Worm (Caenorhabditis elegans) whole organism, L1 larva: ENCODE data around the gene F56D6.19.

Source experiments
- Y116A8C.19 ChIP-seq: sonication (generic microtip); optimal IDR thresholded peaks from 2 replicates; lab custom pipeline; 2016; ENCODE audit warnings: missing compliant biosample characterization, missing genetic modification characterization, borderline replicate concordance
- blmp-1 ChIP-seq: fragments of 150-350 bp; optimal IDR thresholded peaks from 2 replicates; lab custom pipeline; 2014; ENCODE audit warnings: missing biosample characterization, missing genetic modification characterization
- ceh-8 ChIP-seq: fragments of 200-800 bp; sonication (Bioruptor generic); optimal IDR thresholded peaks from 2 replicates; lab custom pipeline; 2018; ENCODE audit warnings: mild to moderate bottlenecking, missing genetic modification characterization, moderate library complexity, missing compliant biosample characterization
- ceh-82 ChIP-seq, 3 experiments: fragments of 150-350 bp in 1 of 3; sonication (generic microtip) in 2 of 3; optimal IDR thresholded peaks; 2 replicates each; lab custom pipeline; 2014 to 2017; ENCODE audit warnings: missing biosample characterization in 3 of 3, missing genetic modification characterization in 3 of 3
- dpl-1 ChIP-seq, 3 experiments: fragments of 150-350 bp in 2 of 3; sonication (generic microtip) in 1 of 3; optimal IDR thresholded peaks; 2 replicates each; lab custom pipeline; 2014 to 2017; ENCODE audit warnings: missing biosample characterization in 3 of 3, missing genetic modification characterization in 3 of 3, missing genetic modification reagents in 3 of 3
- efl-1 ChIP-seq, 4 experiments: fragments of 150-350 bp; optimal IDR thresholded peaks in 3 of 4; peaks in 1 of 4; 1 replicate in 1 of 4; 2 replicates in 3 of 4; lab custom pipeline; 2014; ENCODE audit warnings: missing biosample characterization in 2 of 4, missing genetic modification characterization in 2 of 4, missing genetic modification reagents in 2 of 4
- egl-13 ChIP-seq: sonication (generic microtip); optimal IDR thresholded peaks from 2 replicates; lab custom pipeline; 2016; ENCODE audit warnings: missing genotype, missing genetic modification reagents, missing genetic modification characterization, missing compliant biosample characterization
- elt-2 ChIP-seq: sonication (generic microtip); optimal IDR thresholded peaks from 2 replicates; lab custom pipeline; 2016; ENCODE audit warnings: missing genetic modification characterization, mild to moderate bottlenecking, inconsistent platforms, missing compliant biosample characterization, missing genetic modification reagents
- elt-3 ChIP-seq, 6 experiments: fragments of 150-350 bp in 1 of 6; sonication (generic microtip); optimal IDR thresholded peaks; 2 replicates each; lab custom pipeline; 2017 to 2018; ENCODE audit warnings: missing biosample characterization in 6 of 6, missing genetic modification characterization in 6 of 6, inconsistent platforms in 1 of 6
- fkh-10 ChIP-seq: sonication (generic microtip); optimal IDR thresholded peaks from 2 replicates; lab custom pipeline; 2017; ENCODE audit warnings: missing biosample characterization, missing genetic modification reagents, missing genetic modification characterization
- fkh-4 ChIP-seq: sonication (generic microtip); optimal IDR thresholded peaks from 2 replicates; lab custom pipeline; 2016; ENCODE audit warnings: missing compliant biosample characterization, missing genetic modification characterization, borderline replicate concordance
- fkh-8 ChIP-seq: sonication (generic microtip); optimal IDR thresholded peaks from 2 replicates; lab custom pipeline; 2016; ENCODE audit warnings: mild to moderate bottlenecking, missing genetic modification characterization, missing compliant biosample characterization
- fos-1 ChIP-seq: fragments of 150-350 bp; optimal IDR thresholded peaks from 2 replicates; lab custom pipeline; 2014; ENCODE audit warnings: missing biosample characterization, missing genetic modification characterization
- hpl-2 ChIP-seq: fragments of 150-350 bp; optimal IDR thresholded peaks from 2 replicates; lab custom pipeline; 2014; ENCODE audit warnings: missing biosample characterization, missing genetic modification reagents, missing genetic modification characterization
- lin-14 ChIP-seq: fragments of 200-800 bp; sonication (Bioruptor generic); optimal IDR thresholded peaks from 2 replicates; lab custom pipeline; 2018; ENCODE audit warnings: mild to moderate bottlenecking, missing genetic modification characterization, moderate library complexity, missing compliant biosample characterization
- lin-15B ChIP-seq: fragments of 150-350 bp; sonication (generic microtip); optimal IDR thresholded peaks from 3 replicates; lab custom pipeline; 2014; ENCODE audit warnings: missing biosample characterization, missing genetic modification characterization
- lin-35 ChIP-seq, 2 experiments: fragments of 150-350 bp; optimal IDR thresholded peaks; 2 replicates each; lab custom pipeline; 2014; ENCODE audit warnings: missing biosample characterization in 2 of 2, missing genetic modification characterization in 2 of 2, missing genetic modification reagents in 2 of 2
- lir-3 ChIP-seq: sonication (generic microtip); optimal IDR thresholded peaks from 2 replicates; lab custom pipeline; 2016; ENCODE audit warnings: mild to moderate bottlenecking, missing genetic modification characterization, moderate library complexity, missing compliant biosample characterization; ENCODE audit not compliant: poor library complexity
- lsy-2 ChIP-seq, 2 experiments: fragments of 150-350 bp; optimal IDR thresholded peaks; 2 replicates each; lab custom pipeline; 2014; ENCODE audit warnings: missing biosample characterization in 2 of 2, missing genetic modification characterization in 2 of 2
- mef-2 ChIP-seq: fragments of 150-350 bp; optimal IDR thresholded peaks from 2 replicates; lab custom pipeline; 2014; ENCODE audit warnings: missing biosample characterization, missing genetic modification characterization
- mep-1 ChIP-seq: fragments of 150-350 bp; optimal IDR thresholded peaks from 2 replicates; lab custom pipeline; 2014; ENCODE audit warnings: missing biosample characterization, missing genetic modification characterization
- nhr-12 ChIP-seq: sonication (generic microtip); optimal IDR thresholded peaks from 2 replicates; lab custom pipeline; 2017; ENCODE audit warnings: missing biosample characterization, missing genetic modification characterization
- nhr-20 ChIP-seq: sonication (generic microtip); optimal IDR thresholded peaks from 2 replicates; lab custom pipeline; 2016; ENCODE audit warnings: mild to moderate bottlenecking, missing genetic modification characterization, missing compliant biosample characterization
- nhr-237 ChIP-seq: fragments of 150-350 bp; optimal IDR thresholded peaks from 2 replicates; lab custom pipeline; 2014; ENCODE audit warnings: missing biosample characterization, missing genetic modification characterization
- nhr-47 ChIP-seq: sonication (generic microtip); optimal IDR thresholded peaks from 2 replicates; lab custom pipeline; 2016; ENCODE audit warnings: mild to moderate bottlenecking, missing genetic modification characterization, moderate library complexity, missing compliant biosample characterization
- nhr-71 ChIP-seq: sonication (generic microtip); optimal IDR thresholded peaks from 2 replicates; lab custom pipeline; 2016; ENCODE audit warnings: mild to moderate bottlenecking, missing genetic modification characterization, moderate library complexity, missing compliant biosample characterization
- nhr-84 ChIP-seq: sonication (generic microtip); optimal IDR thresholded peaks from 2 replicates; lab custom pipeline; 2017; ENCODE audit warnings: missing biosample characterization, missing genetic modification characterization
- nhr-85 ChIP-seq: sonication (generic microtip); peaks from one replicate; lab custom pipeline; 2016; ENCODE audit warnings: missing genetic modification characterization, inconsistent platforms, missing compliant biosample characterization
- skn-1 ChIP-seq: fragments of 150-350 bp; optimal IDR thresholded peaks from 2 replicates; lab custom pipeline; 2014; ENCODE audit warnings: missing biosample characterization, missing genetic modification characterization
- snpc-4 ChIP-seq: fragments of 150-350 bp; optimal IDR thresholded peaks from 2 replicates; lab custom pipeline; 2014; ENCODE audit warnings: missing biosample characterization, missing genetic modification characterization
- snu-23 ChIP-seq: sonication (generic microtip); optimal IDR thresholded peaks from 2 replicates; lab custom pipeline; 2016; ENCODE audit warnings: missing genetic modification characterization, missing compliant biosample characterization
- sup-37 ChIP-seq: fragments of 200-800 bp; sonication (Bioruptor generic); optimal IDR thresholded peaks from 2 replicates; lab custom pipeline; 2018; ENCODE audit warnings: mild to moderate bottlenecking, missing genetic modification characterization, missing compliant biosample characterization
- tbx-2 ChIP-seq: sonication (generic microtip); optimal IDR thresholded peaks from 2 replicates; lab custom pipeline; 2016; ENCODE audit warnings: missing genetic modification characterization, missing compliant biosample characterization
- unc-30 ChIP-seq: sonication (generic microtip); optimal IDR thresholded peaks from 2 replicates; lab custom pipeline; 2017; ENCODE audit warnings: missing biosample characterization, missing genetic modification characterization
- unc-62 ChIP-seq: fragments of 150-350 bp; optimal IDR thresholded peaks from 2 replicates; lab custom pipeline; 2014; ENCODE audit warnings: missing biosample characterization, missing genetic modification reagents, missing genetic modification characterization
- vab-15 ChIP-seq: sonication (generic microtip); optimal IDR thresholded peaks from 2 replicates; lab custom pipeline; 2017; ENCODE audit warnings: missing genotype, mild to moderate bottlenecking, missing genetic modification characterization, missing compliant biosample characterization
- xbp-1 ChIP-seq: sonication (generic microtip); optimal IDR thresholded peaks from 2 replicates; lab custom pipeline; 2016; ENCODE audit warnings: missing genetic modification characterization, missing compliant biosample characterization
- ztf-11 ChIP-seq, 2 experiments: sonication (generic microtip); optimal IDR thresholded peaks; 2 replicates each; lab custom pipeline; 2016 to 2017; ENCODE audit warnings: missing genetic modification characterization in 2 of 2, missing biosample characterization in 1 of 2, missing compliant biosample characterization in 1 of 2

F56D6.19 gene

ce11 chrIV:3914462-3914861 lies at the start of gene F56D6.19:
Gene F56D6.19 (plus strand): TSS chrIV:3914762.
- TF ChIP-seq dpl-1 (GFP tag; optimal IDR thresholded peaks at IDR 0.05; lab: Kevin White, UChicago) (no peak), lir-3 (tag; lab: Kevin White, UChicago) (no peak), lin-14 (GFP tag; lab: Kevin White, UChicago) (no peak), xbp-1 (tag; lab: Kevin White, UChicago) (no peak), efl-1 (optimal IDR thresholded peaks at IDR 0.05; lab: Kevin White, UChicago) (no peak), efl-1 (GFP tag; optimal IDR thresholded peaks at IDR 0.05 in 1 of 2; lab: Kevin White, UChicago) (peak in 1 of 2 experiments; percentile 64), nhr-12 (no peak)
- TF ChIP-seq, all 84 proteins: peak for 1

- TF ChIP-seq mef-2 (tag; lab: Kevin White, UChicago) (no peak), nhr-85 (peak; percentile 12)
Measured at ce11 chrIV:3864944-3865343, 49.6 kb upstream of the F56D6.19 start, which contains the start of gene aat-8. Gene aat-8 (minus strand): TSS chrIV:3865044.

- TF ChIP-seq skn-1 (tag; lab: Kevin White, UChicago) (no peak), nhr-71 (tag; lab: Kevin White, UChicago) (peak; percentile 18), nhr-237 (tag; lab: Kevin White, UChicago) (no peak), mep-1 (tag; lab: Kevin White, UChicago) (no peak), hpl-2 (no peak), Y116A8C.19 (tag; lab: Kevin White, UChicago) (no peak), fkh-8 (tag; lab: Kevin White, UChicago) (no peak), snu-23 (peak; percentile 30), nhr-20 (tag; lab: Kevin White, UChicago) (peak; percentile 19), xbp-1 (tag; lab: Kevin White, UChicago) (no peak), fkh-10 (GFP tag; lab: Kevin White, UChicago) (no peak), ceh-82 (tag; optimal IDR thresholded peaks at IDR 0.05; lab: Kevin White, UChicago) (no peak), elt-2 (tag; lab: Kevin White, UChicago) (peak; percentile 21), lin-35 (GFP tag; optimal IDR thresholded peaks at IDR 0.05; lab: Kevin White, UChicago) (peak in 1 of 2 experiments; percentile 50), fos-1 (tag; lab: Kevin White, UChicago) (no peak), elt-3 (tag; optimal IDR thresholded peaks at IDR 0.05; lab: Kevin White, UChicago) (peak in 1 of 6 experiments; percentile 55), vab-15 (tag; lab: Kevin White, UChicago) (no peak), mef-2 (tag; lab: Kevin White, UChicago) (no peak), unc-30 (no peak), nhr-85 (peak; percentile 80), efl-1 (optimal IDR thresholded peaks at IDR 0.05; lab: Kevin White, UChicago) (no peak), efl-1 (GFP tag; optimal IDR thresholded peaks at IDR 0.05 in 1 of 2; lab: Kevin White, UChicago) (peak in 1 of 2 experiments; percentile 68), blmp-1 (tag; lab: Kevin White, UChicago) (peak; percentile 71), lin-14 (GFP tag; lab: Kevin White, UChicago) (peak; percentile 16), fkh-4 (tag; lab: Kevin White, UChicago) (no peak), ceh-8 (GFP tag; lab: Kevin White, UChicago) (no peak), nhr-47 (tag; lab: Kevin White, UChicago) (no peak), snpc-4 (no peak)
Measured at ce11 chrIV:3866018-3866417, 48.5 kb upstream of the F56D6.19 start.

- TF ChIP-seq efl-1 (optimal IDR thresholded peaks at IDR 0.05; lab: Kevin White, UChicago), result no peak
- peak in 1 of 2 experiments; percentile 83 for TF ChIP-seq efl-1 (GFP tag; optimal IDR thresholded peaks at IDR 0.05 in 1 of 2; lab: Kevin White, UChicago)
- no peak for TF ChIP-seq hpl-2
- no peak for TF ChIP-seq fkh-4 (tag; lab: Kevin White, UChicago)
- no peak for TF ChIP-seq egl-13 (tag; lab: Kevin White, UChicago)
- no peak for TF ChIP-seq tbx-2 (tag; lab: Kevin White, UChicago)
- TF ChIP-seq ztf-11 (tag; optimal IDR thresholded peaks at IDR 0.05; lab: Kevin White, UChicago), result no peak
- TF ChIP-seq blmp-1 (tag; lab: Kevin White, UChicago), result peak; percentile 82
- no peak for TF ChIP-seq nhr-84 (tag; lab: Kevin White, UChicago)
- no peak for TF ChIP-seq sup-37 (GFP tag; lab: Kevin White, UChicago)
- TF ChIP-seq nhr-237 (tag; lab: Kevin White, UChicago), result no peak
- TF ChIP-seq lsy-2 (tag; optimal IDR thresholded peaks at IDR 0.05; lab: Kevin White, UChicago), result no peak
- TF ChIP-seq unc-62 (GFP tag; lab: Kevin White, UChicago), result no peak
- no peak for TF ChIP-seq lin-15B
Measured at ce11 chrIV:3867252-3867651, 47.3 kb upstream of the F56D6.19 start, which contains the start of gene F37C4.4. Gene F37C4.4 (plus strand): TSS chrIV:3867309.
